Worm (Caenorhabditis elegans): ENCODE results near the gene fbxb-91.

Gene fbxb-91

ce11 chrII:3786538-3786937 is 36.0 kb upstream of the fbxb-91 start:
- no peak for TF ChIP-seq ceh-28 (tag; optimal IDR thresholded peaks at IDR 0.05)
- TF ChIP-seq nhr-77 (tag; optimal IDR thresholded peaks at IDR 0.05): peak; percentile 97
- peak; percentile 100 for TF ChIP-seq nhr-6 (tag; optimal IDR thresholded peaks at IDR 0.05)
- no peak for TF ChIP-seq hlh-30 (tag; optimal IDR thresholded peaks at IDR 0.05; ENCODE audit: insufficient read depth)
- TF ChIP-seq dmd-6 (GFP tag; IDR thresholded peaks at IDR 0.05): peak; percentile 98
- TF ChIP-seq mxl-3 (GFP tag; optimal IDR thresholded peaks at IDR 0.05): peak; percentile 50
- no peak for TF ChIP-seq tag-97 (GFP tag; IDR thresholded peaks at IDR 0.05)
- peak; percentile 98 for TF ChIP-seq nhr-28 (tag; optimal IDR thresholded peaks at IDR 0.05)
- peak; percentile 100 for TF ChIP-seq pqm-1 (tag; optimal IDR thresholded peaks at IDR 0.05)
- peak in 1 of 2 experiments; percentile 23 for TF ChIP-seq daf-16 (GFP tag; optimal IDR thresholded peaks at IDR 0.05)
- peak; percentile 96 for TF ChIP-seq daf-16 (tag; optimal IDR thresholded peaks at IDR 0.05)
- peak; percentile 79 for TF ChIP-seq hlh-11 (tag; optimal IDR thresholded peaks at IDR 0.05)
- no peak for TF ChIP-seq snpc-4 (tag; optimal IDR thresholded peaks at IDR 0.05)
- no peak for TF ChIP-seq ceh-44 (GFP tag; IDR thresholded peaks at IDR 0.05)
- TF ChIP-seq unc-62 (GFP tag; optimal IDR thresholded peaks at IDR 0.05 in 1 of 2): peak; percentile 70 to 98
- no peak for TF ChIP-seq unc-62 (tag; optimal IDR thresholded peaks at IDR 0.05)
- TF ChIP-seq Y105C5A.15 (GFP tag; IDR thresholded peaks at IDR 0.05): no peak
- peak; percentile 100 for TF ChIP-seq php-3 (GFP tag; IDR thresholded peaks at IDR 0.05)
- peak; percentile 21 for TF ChIP-seq cey-2 (tag; optimal IDR thresholded peaks at IDR 0.05; ENCODE audit: borderline replicate concordance, insufficient read depth)
- peak; percentile 80 for TF ChIP-seq ceh-20 (GFP tag; IDR thresholded peaks at IDR 0.05)
- TF ChIP-seq mdl-1 (tag; optimal IDR thresholded peaks at IDR 0.05): peak in 1 of 2 experiments; percentile 53
- peak; percentile 96 for TF ChIP-seq tra-1 (GFP tag; IDR thresholded peaks at IDR 0.05)
- TF ChIP-seq egl-27 (tag; optimal IDR thresholded peaks at IDR 0.05): no peak
- TF ChIP-seq nhr-42 (GFP tag; IDR thresholded peaks at IDR 0.05): 0 out of 2 replicates have a peak, but pooled peaks have one; percentile 18
- TF ChIP-seq fos-1 (tag; optimal IDR thresholded peaks at IDR 0.05): peak; percentile 36
- peak; percentile 91 for TF ChIP-seq lin-1 (GFP tag; IDR thresholded peaks at IDR 0.05)

ce11 chrII:3785756-3786155 is 35.2 kb upstream of the fbxb-91 start:
- TF ChIP-seq spr-1 (tag; optimal IDR thresholded peaks at IDR 0.05) (no peak), set-16 (GFP tag; IDR thresholded peaks at IDR 0.05) (peak; percentile 78)

DNA sequence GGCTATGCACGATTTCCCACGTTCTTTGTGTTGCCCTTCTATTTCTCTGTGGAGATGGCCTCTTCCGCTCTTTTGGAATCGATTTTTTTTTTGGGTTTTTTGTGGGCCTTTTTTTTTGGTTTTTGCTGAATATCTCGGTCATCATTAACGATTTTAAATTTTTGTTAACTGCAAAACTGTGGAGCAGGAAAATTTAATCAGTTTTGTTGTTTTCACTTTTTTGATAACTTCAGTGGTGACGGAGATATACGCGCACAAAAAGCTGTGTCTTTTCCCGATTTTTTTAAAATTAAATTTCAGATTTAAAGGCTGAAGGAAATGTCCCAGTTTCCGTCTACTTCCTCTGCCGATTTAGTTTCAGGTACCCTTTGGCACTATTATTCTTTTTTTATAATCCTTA is 34.7 kb upstream of the fbxb-91 start, which contains the start of gene T24E12.1:
TSS of gene T24E12.1 (plus strand) at position 301 of the 400 bp plus-strand sequence.
- no peak for TF ChIP-seq vab-7 (GFP tag; IDR thresholded peaks at IDR 0.05)
- no peak for TF ChIP-seq lim-7 (GFP tag; IDR thresholded peaks at IDR 0.05)
- no peak for TF ChIP-seq madf-5 (GFP tag; IDR thresholded peaks at IDR 0.05)
- TF ChIP-seq mxl-3 (GFP tag; optimal IDR thresholded peaks at IDR 0.05): no peak
- TF ChIP-seq tag-97 (GFP tag; IDR thresholded peaks at IDR 0.05): no peak
- TF ChIP-seq zip-11 (GFP tag; IDR thresholded peaks at IDR 0.05): no peak
- no peak for TF ChIP-seq Y105C5A.15 (GFP tag; IDR thresholded peaks at IDR 0.05)
- no peak for TF ChIP-seq nhr-25 (tag; optimal IDR thresholded peaks at IDR 0.05; ENCODE audit: borderline replicate concordance, insufficient read depth)
- TF ChIP-seq ZK546.5 (tag; optimal IDR thresholded peaks at IDR 0.05): no peak
- TF ChIP-seq madf-9 (GFP tag; conservative IDR thresholded peaks at IDR 0.05): no peak

- no peak for TF ChIP-seq duxl-1 (tag; optimal IDR thresholded peaks at IDR 0.05; ENCODE audit: poor library complexity)
- TF ChIP-seq tra-1 (GFP tag; IDR thresholded peaks at IDR 0.05): no peak
- no peak for TF ChIP-seq dmd-6 (GFP tag; IDR thresholded peaks at IDR 0.05)
- TF ChIP-seq ceh-82 (tag; optimal IDR thresholded peaks at IDR 0.05): no peak
- no peak for TF ChIP-seq pha-4 (GFP tag; IDR thresholded peaks at IDR 0.05)
- no peak for TF ChIP-seq pha-4 (tag; optimal IDR thresholded peaks at IDR 0.05)
- no peak for TF ChIP-seq Y75B8A.6 (GFP tag; IDR thresholded peaks at IDR 0.05)
- TF ChIP-seq nhr-237 (tag; optimal IDR thresholded peaks at IDR 0.05): no peak
- no peak for TF ChIP-seq fkh-10 (GFP tag; optimal IDR thresholded peaks at IDR 0.05)
- TF ChIP-seq madf-9 (GFP tag; conservative IDR thresholded peaks at IDR 0.05): no peak
- TF ChIP-seq F37D6.2 (tag; optimal IDR thresholded peaks at IDR 0.05): no peak
Observed at ce11 chrII:3782309-3783000, 31.9 kb upstream of the fbxb-91 start, which contains the start of gene T24E12.2. T24E12.2 (plus strand) TSS chrII:3782950.

Data from whole organism, L4 larva.